Fruit fly (Drosophila melanogaster): ENCODE measurements around the gene promL.
A peak's percentile ranks its signal among the peaks of the same experiment; 100 is the strongest.

promL gene

dm6 chr3L:3077568-3078107, 49.9 kb downstream of the promL start (continued):
- TF ChIP-seq dac (GFP tag; optimal IDR thresholded peaks at IDR 0.05) (peak; percentile 1), CG34406 (GFP tag; optimal IDR thresholded peaks at IDR 0.05) (peak; percentile 62), fd85E (GFP tag; optimal IDR thresholded peaks at IDR 0.05) (peak; percentile 2), CG6792 (GFP tag; optimal IDR thresholded peaks at IDR 0.05) (peak; percentile 54), CG6808 (GFP tag; optimal IDR thresholded peaks at IDR 0.05) (peak; percentile 36), CG31627 (GFP tag; optimal IDR thresholded peaks at IDR 0.05) (no peak), OdsH (GFP tag; optimal IDR thresholded peaks at IDR 0.05) (peak; percentile 38), CG32006 (GFP tag; optimal IDR thresholded peaks at IDR 0.05) (peak; percentile 21), CG7368 (GFP tag; optimal IDR thresholded peaks at IDR 0.05) (peak; percentile 26), CG11902 (GFP tag; optimal IDR thresholded peaks at IDR 0.05) (peak; percentile 8), CG3919 (GFP tag; optimal IDR thresholded peaks at IDR 0.05) (peak; percentile 48), Eip78C (GFP tag) (peak; percentile 83), Lpt (GFP tag; optimal IDR thresholded peaks at IDR 0.05) (peak; percentile 80), Hr39 (GFP tag; optimal IDR thresholded peaks at IDR 0.05) (peak; percentile 41), acj6 (GFP tag; optimal IDR thresholded peaks at IDR 0.05) (peak; percentile 22), achi (GFP tag; optimal IDR thresholded peaks at IDR 0.05) (peak; percentile 69), CG8632 (GFP tag; optimal IDR thresholded peaks at IDR 0.05) (peak; percentile 62), net (GFP tag; optimal IDR thresholded peaks at IDR 0.05) (peak; percentile 81), CG11294 (GFP tag; IDR thresholded peaks at IDR 0.05) (0 out of 2 replicates have a peak, but pooled peaks have one; percentile 9)

DNA sequence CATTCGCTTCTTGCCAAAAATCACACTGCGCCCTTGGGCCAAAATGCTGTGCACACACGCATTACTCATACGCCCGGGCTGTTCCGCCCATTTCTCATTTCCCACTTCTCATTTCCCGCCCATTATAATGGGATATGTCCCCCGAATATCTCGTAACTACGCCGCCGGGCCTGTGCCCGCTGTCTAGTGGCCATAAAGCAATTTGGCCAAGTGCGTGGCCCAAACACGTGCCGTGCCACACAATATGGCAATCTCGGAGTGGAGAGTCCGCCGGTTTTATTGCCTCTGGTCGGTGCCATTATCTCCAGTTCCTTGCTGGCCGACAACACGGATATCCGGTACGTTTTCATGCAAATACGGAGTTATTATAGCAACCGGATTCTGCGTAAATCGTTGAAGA, 50.6 kb downstream of the promL start:
- TF ChIP-seq eg (GFP tag; IDR thresholded peaks at IDR 0.05) (0 out of 3 replicates have a peak, but pooled peaks have one; percentile 0), svp (GFP tag) (no peak)

dm6 chr3L:3074805-3075204, 52.7 kb downstream of the promL start:
- no peak for TF ChIP-seq dac (GFP tag; optimal IDR thresholded peaks at IDR 0.05)
- no peak for TF ChIP-seq pdm3 (GFP tag; optimal IDR thresholded peaks at IDR 0.05)
- no peak for TF ChIP-seq achi (GFP tag; optimal IDR thresholded peaks at IDR 0.05)
- no peak for TF ChIP-seq CG32006 (GFP tag; optimal IDR thresholded peaks at IDR 0.05)
- TF ChIP-seq Hr4 (GFP tag; optimal IDR thresholded peaks at IDR 0.05), result no peak
- TF ChIP-seq CG4318 (GFP tag; optimal IDR thresholded peaks at IDR 0.05), result no peak
- TF ChIP-seq salr (GFP tag; optimal IDR thresholded peaks at IDR 0.05), result no peak
- TF ChIP-seq Smox (GFP tag; optimal IDR thresholded peaks at IDR 0.05), result no peak
- no peak for TF ChIP-seq eg (GFP tag; IDR thresholded peaks at IDR 0.05)
- TF ChIP-seq CG7368 (GFP tag; optimal IDR thresholded peaks at IDR 0.05), result no peak
- no peak for TF ChIP-seq esn (GFP tag; optimal IDR thresholded peaks at IDR 0.05)
- TF ChIP-seq CG6854 (GFP tag; optimal IDR thresholded peaks at IDR 0.05), result peak; percentile 70
- no peak for TF ChIP-seq vri (GFP tag; optimal IDR thresholded peaks at IDR 0.05)
- no peak for TF ChIP-seq svp (GFP tag)
- TF ChIP-seq Ets96B (tag; optimal IDR thresholded peaks at IDR 0.05), result no peak
- peak in 1 of 2 experiments; percentile 16 for TF ChIP-seq ss (GFP tag; optimal IDR thresholded peaks at IDR 0.05)
- no peak for TF ChIP-seq CG6276 (GFP tag; optimal IDR thresholded peaks at IDR 0.05)
- TF ChIP-seq cyc (GFP tag; optimal IDR thresholded peaks at IDR 0.05), result no peak
- no peak for TF ChIP-seq CG3919 (GFP tag; optimal IDR thresholded peaks at IDR 0.05)
- TF ChIP-seq CG6792 (GFP tag; optimal IDR thresholded peaks at IDR 0.05), result no peak
- TF ChIP-seq CG6163 (GFP tag; IDR thresholded peaks at IDR 0.05), result 0 out of 3 replicates have a peak, but pooled peaks have one; percentile 18

DNA sequence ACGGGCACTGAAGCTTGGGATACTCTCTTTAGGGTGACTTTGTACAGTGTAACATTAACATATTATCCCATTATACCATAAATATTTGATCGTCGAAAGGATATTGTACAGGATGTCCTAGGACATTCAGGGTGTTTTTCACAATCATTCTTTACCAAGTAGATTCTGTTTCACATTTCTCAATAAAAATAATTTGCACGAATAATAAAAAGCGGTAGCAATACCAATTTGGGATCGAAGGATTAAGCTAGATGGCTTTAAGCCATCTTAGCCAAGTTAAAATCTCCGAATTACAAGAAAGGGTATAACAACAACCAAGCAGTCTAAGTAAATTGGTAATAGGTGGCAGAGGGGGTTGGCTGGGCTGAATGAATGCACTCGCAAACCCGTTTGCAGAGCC, 53.1 kb downstream of the promL start:
- peak; percentile 75 for TF ChIP-seq topi (GFP tag; optimal IDR thresholded peaks at IDR 0.05)
- TF ChIP-seq CG34406 (GFP tag; optimal IDR thresholded peaks at IDR 0.05), result peak; percentile 48
- peak; percentile 16 for TF ChIP-seq vri (GFP tag; optimal IDR thresholded peaks at IDR 0.05)
- no peak for TF ChIP-seq fkh (GFP tag; optimal IDR thresholded peaks at IDR 0.05)
- TF ChIP-seq spab (GFP tag; optimal IDR thresholded peaks at IDR 0.05), result peak; percentile 36
- peak; percentile 29 for TF ChIP-seq CG10669 (GFP tag; optimal IDR thresholded peaks at IDR 0.05)
- TF ChIP-seq CG10631 (GFP tag; optimal IDR thresholded peaks at IDR 0.05), result peak; percentile 56
- no peak for TF ChIP-seq dac (GFP tag; optimal IDR thresholded peaks at IDR 0.05)
- TF ChIP-seq CG32006 (GFP tag; optimal IDR thresholded peaks at IDR 0.05), result peak; percentile 61
- TF ChIP-seq CG4318 (GFP tag; optimal IDR thresholded peaks at IDR 0.05), result no peak
- TF ChIP-seq CG11902 (GFP tag; optimal IDR thresholded peaks at IDR 0.05), result peak; percentile 52
- peak; percentile 31 for TF ChIP-seq CG3919 (GFP tag; optimal IDR thresholded peaks at IDR 0.05)
- TF ChIP-seq CG9139 (GFP tag; optimal IDR thresholded peaks at IDR 0.05), result no peak
- TF ChIP-seq Hr39 (GFP tag; optimal IDR thresholded peaks at IDR 0.05), result peak; percentile 70
- peak; percentile 76 for TF ChIP-seq CG31627 (GFP tag; optimal IDR thresholded peaks at IDR 0.05)
- TF ChIP-seq Eip78C (GFP tag), result peak; percentile 91
- TF ChIP-seq CG15336 (GFP tag; IDR thresholded peaks at IDR 0.05), result 0 out of 2 replicates have a peak, but pooled peaks have one; percentile 9
- TF ChIP-seq Sox14 (GFP tag; optimal IDR thresholded peaks at IDR 0.05), result peak; percentile 66
- TF ChIP-seq pdm3 (GFP tag; optimal IDR thresholded peaks at IDR 0.05), result peak; percentile 44
- TF ChIP-seq acj6 (GFP tag; optimal IDR thresholded peaks at IDR 0.05), result peak; percentile 45
- TF ChIP-seq Ets96B (tag; optimal IDR thresholded peaks at IDR 0.05), result peak; percentile 51
- TF ChIP-seq esn (GFP tag; optimal IDR thresholded peaks at IDR 0.05), result peak; percentile 66
- TF ChIP-seq dsx (GFP tag; optimal IDR thresholded peaks at IDR 0.05; ENCODE audit: poor library complexity, severe bottlenecking), result no peak
